Worm (Caenorhabditis elegans): Measurements from ENCODE around the gene Y56A3A.16.

- TF ChIP-seq pqm-1 (tag; optimal IDR thresholded peaks at IDR 0.05) (no peak), daf-12 (tag; optimal IDR thresholded peaks at IDR 0.05) (no peak), fkh-2 (tag; optimal IDR thresholded peaks at IDR 0.05) (no peak), R02D3.7 (tag; optimal IDR thresholded peaks at IDR 0.05) (no peak), nhr-237 (tag; optimal IDR thresholded peaks at IDR 0.05) (no peak), ceh-9 (tag; optimal IDR thresholded peaks at IDR 0.05) (no peak), aly-2 (tag; optimal IDR thresholded peaks at IDR 0.05) (no peak), lin-39 (tag; optimal IDR thresholded peaks at IDR 0.05) (no peak), sea-2 (GFP tag; optimal IDR thresholded peaks at IDR 0.05) (no peak), nhr-28 (tag; optimal IDR thresholded peaks at IDR 0.05) (no peak), elt-1 (tag; optimal IDR thresholded peaks at IDR 0.05) (no peak)
These were observed 4.2 kb upstream of the Y56A3A.16 start, which contains the start of gene znf-593 for ce11 chrIII:11918247-11918769.
